ENCODE assay signal across 1 fruit fly cellular context in genomic region chr3R:6674548-6674947, dm6.
TF ChIP-seq lines count a peak whose summit lies in the region.

No protein-coding gene starts in this region.

TF ChIP-seq in whole organism, embryonic, 481 proteins besides CTCF, POLR2A, EP300 and RAD21 (continued from another document):
- TF ChIP-seq otp (GFP tag; IDR thresholded peaks at IDR 0.05; lab: Robert Waterston, UW) (no peak), twi (tag; optimal IDR thresholded peaks at IDR 0.05; lab: Kevin White, UChicago) (no peak), tup (GFP tag; optimal IDR thresholded peaks at IDR 0.05; lab: Kevin White, UChicago) (no peak), Adf1 (GFP tag; IDR thresholded peaks at IDR 0.05; lab: Robert Waterston, UW) (no peak), en (GFP tag; optimal IDR thresholded peaks at IDR 0.05; lab: Kevin White, UChicago) (no peak), ci (GFP tag; IDR thresholded peaks at IDR 0.05; lab: Robert Waterston, UW) (no peak), CG17802 (tag; optimal IDR thresholded peaks at IDR 0.05; lab: Kevin White, UChicago) (no peak), Usf (GFP tag; optimal IDR thresholded peaks at IDR 0.05; lab: Kevin White, UChicago) (no peak), CG13296 (GFP tag; optimal IDR thresholded peaks at IDR 0.05; lab: Kevin White, UChicago) (no peak), scrt (GFP tag; optimal IDR thresholded peaks at IDR 0.05; lab: Kevin White, UChicago) (no peak), tll (GFP tag; optimal IDR thresholded peaks at IDR 0.05; lab: Kevin White, UChicago) (no peak), CG5180 (GFP tag; optimal IDR thresholded peaks at IDR 0.05; lab: Kevin White, UChicago) (peak; percentile 14), vvl (GFP tag; IDR thresholded peaks at IDR 0.05; lab: Robert Waterston, UW) (no peak), NfI (GFP tag; optimal IDR thresholded peaks at IDR 0.05; lab: Kevin White, UChicago) (no peak), gsb (GFP tag; IDR thresholded peaks at IDR 0.05; lab: Robert Waterston, UW) (no peak), maf-S (GFP tag; optimal IDR thresholded peaks at IDR 0.05; lab: Kevin White, UChicago) (no peak), Xrp1 (GFP tag; IDR thresholded peaks at IDR 0.05; lab: Robert Waterston, UW) (peak; percentile 65), CG17612 (GFP tag; IDR thresholded peaks at IDR 0.05; lab: Robert Waterston, UW) (no peak), CG16815 (GFP tag; optimal IDR thresholded peaks at IDR 0.05; lab: Kevin White, UChicago) (no peak), prd (optimal IDR thresholded peaks at IDR 0.05; lab: Kevin White, UChicago) (no peak), prd (GFP tag; IDR thresholded peaks at IDR 0.05; lab: Robert Waterston, UW) (no peak; the same call in 2 of the 3 replicates), tx (GFP tag; optimal IDR thresholded peaks at IDR 0.05; lab: Kevin White, UChicago) (no peak), Side (GFP tag; optimal IDR thresholded peaks at IDR 0.05; lab: Kevin White, UChicago) (no peak), B-H1 (GFP tag; IDR thresholded peaks at IDR 0.05; lab: Robert Waterston, UW) (no peak), CG9797 (GFP tag; optimal IDR thresholded peaks at IDR 0.05; lab: Kevin White, UChicago) (no peak), Hmr (GFP tag; optimal IDR thresholded peaks at IDR 0.05; lab: Kevin White, UChicago) (no peak), jigr1 (GFP tag; IDR thresholded peaks at IDR 0.05; lab: Robert Waterston, UW) (no peak), br (optimal IDR thresholded peaks at IDR 0.05; lab: Kevin White, UChicago) (no peak), CG15514 (GFP tag; optimal IDR thresholded peaks at IDR 0.05; lab: Kevin White, UChicago) (no peak), Ssrp (tag; optimal IDR thresholded peaks at IDR 0.05; lab: Kevin White, UChicago) (no peak), CkIIα-i1 (GFP tag; IDR thresholded peaks at IDR 0.05; lab: Robert Waterston, UW) (no peak), Vsx1 (GFP tag; optimal IDR thresholded peaks at IDR 0.05; lab: Kevin White, UChicago) (no peak), dmrt11E (tag; optimal IDR thresholded peaks at IDR 0.05; lab: Kevin White, UChicago) (peak; percentile 71), CG12219 (GFP tag; optimal IDR thresholded peaks at IDR 0.05; lab: Kevin White, UChicago) (no peak), CG1024 (GFP tag; IDR thresholded peaks at IDR 0.05; lab: Robert Waterston, UW) (no peak), gsb-n (tag; optimal IDR thresholded peaks at IDR 0.05; lab: Kevin White, UChicago) (peak; percentile 29), lbe (GFP tag; optimal IDR thresholded peaks at IDR 0.05; lab: Kevin White, UChicago) (no peak), CG30020 (tag; optimal IDR thresholded peaks at IDR 0.05; lab: Kevin White, UChicago) (no peak), CG8281 (tag; optimal IDR thresholded peaks at IDR 0.05; lab: Kevin White, UChicago) (no peak), Drgx (GFP tag; IDR thresholded peaks at IDR 0.05; lab: Robert Waterston, UW) (no peak), CG3726 (GFP tag; IDR thresholded peaks at IDR 0.05; lab: Robert Waterston, UW) (no peak), gcm2 (GFP tag; optimal IDR thresholded peaks at IDR 0.05; lab: Kevin White, UChicago) (no peak), lola (GFP tag; optimal IDR thresholded peaks at IDR 0.05; lab: Kevin White, UChicago) (peak in 1 of 3 experiments; percentile 64), CG34422 (GFP tag; IDR thresholded peaks at IDR 0.05; lab: Robert Waterston, UW) (0 out of 3 replicates have a peak, but pooled peaks have one; percentile 31), Rfx (GFP tag; IDR thresholded peaks at IDR 0.05; lab: Robert Waterston, UW) (no peak), CG7839 (tag; optimal IDR thresholded peaks at IDR 0.05; lab: Kevin White, UChicago) (no peak), CG12769 (tag; optimal IDR thresholded peaks at IDR 0.05; lab: Kevin White, UChicago) (no peak), nerfin-2 (GFP tag; IDR thresholded peaks at IDR 0.05; lab: Robert Waterston, UW; ENCODE audit: partially characterized antibody) (no peak), klu (GFP tag; IDR thresholded peaks at IDR 0.05; lab: Robert Waterston, UW) (no peak), tgo (GFP tag; IDR thresholded peaks at IDR 0.05; lab: Robert Waterston, UW) (no peak), sr (GFP tag; IDR thresholded peaks at IDR 0.05; lab: Robert Waterston, UW) (no peak), CG14441 (GFP tag; IDR thresholded peaks at IDR 0.05; lab: Robert Waterston, UW) (no peak), Hr39 (optimal IDR thresholded peaks at IDR 0.05; lab: Kevin White, UChicago) (no peak), bab2 (GFP tag; optimal IDR thresholded peaks at IDR 0.05; lab: Kevin White, UChicago) (no peak), CG9876 (GFP tag; optimal IDR thresholded peaks at IDR 0.05; lab: Kevin White, UChicago) (no peak), croc (GFP tag; conservative IDR thresholded peaks at IDR 0.05; lab: Robert Waterston, UW) (no peak), Dad (GFP tag; optimal IDR thresholded peaks at IDR 0.05; lab: Kevin White, UChicago) (no peak), CG6683 (GFP tag; optimal IDR thresholded peaks at IDR 0.05; lab: Kevin White, UChicago) (no peak), Hsf (GFP tag; optimal IDR thresholded peaks at IDR 0.05; lab: Kevin White, UChicago) (no peak), gcm (GFP tag; optimal IDR thresholded peaks at IDR 0.05; lab: Kevin White, UChicago) (peak; percentile 0), abd-A (tag; optimal IDR thresholded peaks at IDR 0.05; lab: Kevin White, UChicago) (no peak), Sox102F (GFP tag; optimal IDR thresholded peaks at IDR 0.05; lab: Kevin White, UChicago) (no peak), Camta (GFP tag; optimal IDR thresholded peaks at IDR 0.05; lab: Kevin White, UChicago) (no peak), Blimp-1 (GFP tag; optimal IDR thresholded peaks at IDR 0.05; lab: Kevin White, UChicago) (peak; percentile 62), Six4 (GFP tag; optimal IDR thresholded peaks at IDR 0.05; lab: Kevin White, UChicago) (peak; percentile 9), CG16813 (GFP tag; IDR thresholded peaks at IDR 0.05; lab: Robert Waterston, UW; ENCODE audit: partially characterized antibody) (no peak), ash1 (GFP tag; optimal IDR thresholded peaks at IDR 0.05; lab: Kevin White, UChicago) (no peak), CG7963 (GFP tag; IDR thresholded peaks at IDR 0.05; lab: Robert Waterston, UW; ENCODE audit: partially characterized antibody) (no peak), sens (GFP tag; lab: Kevin White, UChicago) (peak; percentile 79), CG17359 (tag; optimal IDR thresholded peaks at IDR 0.05; lab: Kevin White, UChicago) (no peak), Fer1 (GFP tag; optimal IDR thresholded peaks at IDR 0.05; lab: Kevin White, UChicago) (no peak), CG11696 (GFP tag; IDR thresholded peaks at IDR 0.05; lab: Robert Waterston, UW) (no peak), CG10431 (GFP tag; optimal IDR thresholded peaks at IDR 0.05; lab: Kevin White, UChicago) (no peak), sc (optimal IDR thresholded peaks at IDR 0.05; lab: Kevin White, UChicago) (no peak), sc (GFP tag; optimal IDR thresholded peaks at IDR 0.05; lab: Kevin White, UChicago) (no peak), bcd (GFP tag; optimal IDR thresholded peaks at IDR 0.05; lab: Kevin White, UChicago) (no peak), CG7987 (GFP tag; optimal IDR thresholded peaks at IDR 0.05; lab: Kevin White, UChicago) (no peak), dm (GFP tag; optimal IDR thresholded peaks at IDR 0.05; lab: Kevin White, UChicago) (no peak)
